Fruit fly (Drosophila melanogaster) whole organism, embryonic: ENCODE results near the gene Or9a.

Experiments
- Ada2b ChIP-seq: fragments of 200-800 bp; sonication (Bioruptor generic); IDR thresholded peaks from 2 replicates; pipeline ENCODE4 v1.3.6; 2022; ENCODE audit warnings: missing biosample characterization, missing genetic modification characterization
- Atf-2 ChIP-seq: fragments of 200-800 bp; sonication (Bioruptor generic); optimal IDR thresholded peaks from 2 replicates; lab custom pipeline; 2016; ENCODE audit warnings: missing biosample characterization, missing genetic modification characterization
- Awh ChIP-seq: fragments of 200-800 bp; sonication (Bioruptor generic); IDR thresholded peaks from 2 replicates; pipeline ENCODE4, ENCODE4 v1.3.6; 2022; ENCODE audit warnings: missing biosample characterization, missing genetic modification characterization
- CG1024 ChIP-seq: fragments of 200-800 bp; sonication (Bioruptor generic); IDR thresholded peaks from 2 replicates; pipeline ENCODE4 v1.3.6; 2022; ENCODE audit warnings: missing biosample characterization, missing genetic modification characterization
- CG10431 ChIP-seq: fragments of 200-800 bp; sonication (Bioruptor generic); optimal IDR thresholded peaks from 3 replicates; lab custom pipeline; 2018; ENCODE audit warnings: missing biosample characterization, mild to moderate bottlenecking, missing genetic modification characterization
- CG10462 ChIP-seq: fragments of 200-800 bp; sonication (Bioruptor generic); optimal IDR thresholded peaks from 2 replicates; lab custom pipeline; 2016; ENCODE audit warnings: missing biosample characterization, missing genetic modification characterization
- CG11398 ChIP-seq: fragments of 200-800 bp; sonication (Bioruptor generic); optimal IDR thresholded peaks from 2 replicates; lab custom pipeline; 2016; ENCODE audit warnings: missing biosample characterization, missing genetic modification characterization
- CG13894 ChIP-seq: fragments of 200-800 bp; sonication (Bioruptor generic); optimal IDR thresholded peaks from 3 replicates; lab custom pipeline; 2018; ENCODE audit warnings: missing biosample characterization, mild to moderate bottlenecking, missing genetic modification characterization, moderate library complexity
- CG14050 ChIP-seq: fragments of 200-800 bp; sonication (Bioruptor generic); IDR thresholded peaks from 3 replicates; pipeline ENCODE4 v1.3.6; 2022; ENCODE audit warnings: missing biosample characterization, missing genetic modification characterization
- CG1602 ChIP-seq: fragments of 200-800 bp; sonication (Bioruptor generic); optimal IDR thresholded peaks from 3 replicates; lab custom pipeline; 2016; ENCODE audit warnings: missing biosample characterization, missing genetic modification characterization
- CG1792 ChIP-seq: fragments of 200-800 bp; sonication (Bioruptor generic); optimal IDR thresholded peaks from 2 replicates; lab custom pipeline; 2016; ENCODE audit warnings: missing biosample characterization, missing genetic modification characterization
- CG18476 ChIP-seq: fragments of 200-800 bp; sonication (Bioruptor generic); optimal IDR thresholded peaks from 2 replicates; lab custom pipeline; 2016; ENCODE audit warnings: missing biosample characterization, mild to moderate bottlenecking, missing genetic modification characterization
- CG18599 ChIP-seq: fragments of 200-800 bp; sonication (Bioruptor generic); optimal IDR thresholded peaks from 3 replicates; lab custom pipeline; 2017; ENCODE audit warnings: missing biosample characterization, missing genetic modification characterization, mild to moderate bottlenecking, moderate library complexity, missing genetic modification reagents
- CG3281 ChIP-seq: fragments of 200-800 bp; sonication (Bioruptor generic); optimal IDR thresholded peaks from 3 replicates; lab custom pipeline; 2017; ENCODE audit warnings: missing biosample characterization, mild to moderate bottlenecking, missing genetic modification characterization
- CG33213 ChIP-seq: fragments of 200-800 bp; sonication (Bioruptor generic); optimal IDR thresholded peaks from 3 replicates; lab custom pipeline; 2016; ENCODE audit warnings: missing biosample characterization, missing genetic modification characterization
- CG3726 ChIP-seq: fragments of 200-800 bp; sonication (Bioruptor generic); IDR thresholded peaks from 3 replicates; pipeline ENCODE4, ENCODE4 v1.3.6; 2022; ENCODE audit warnings: missing biosample characterization, missing genetic modification characterization
- CG4707 ChIP-seq: fragments of 200-800 bp; sonication (Bioruptor generic); optimal IDR thresholded peaks from 2 replicates; lab custom pipeline; 2018; ENCODE audit warnings: missing biosample characterization, mild to moderate bottlenecking, missing genetic modification characterization, moderate library complexity
- CG6765 ChIP-seq: fragments of 200-800 bp; sonication (Bioruptor generic); optimal IDR thresholded peaks from 3 replicates; lab custom pipeline; 2017; ENCODE audit warnings: missing biosample characterization, mild to moderate bottlenecking, missing genetic modification characterization
- CG6791 ChIP-seq: fragments of 200-800 bp; sonication (Bioruptor generic); IDR thresholded peaks from 3 replicates; pipeline ENCODE4 v1.3.6; 2022; ENCODE audit warnings: missing biosample characterization, missing genetic modification characterization; ENCODE audit not compliant: partially characterized antibody
- Dfd ChIP-seq, 2 experiments: fragments of >200 bp; optimal IDR thresholded peaks; 2 replicates each; lab custom pipeline; 2017; ENCODE audit warnings: missing biosample characterization in 2 of 2, missing genetic modification characterization in 2 of 2
- Doc3 ChIP-seq: fragments of 200-800 bp; sonication (Bioruptor generic); IDR thresholded peaks from 3 replicates; pipeline ENCODE4 v1.3.6; 2022; ENCODE audit warnings: missing biosample characterization, missing genetic modification characterization; ENCODE audit not compliant: partially characterized antibody
- ERR ChIP-seq: fragments of 200-800 bp; sonication (Bioruptor generic); optimal IDR thresholded peaks from 2 replicates; lab custom pipeline; 2016; ENCODE audit warnings: missing biosample characterization, missing genetic modification characterization
- GATAe ChIP-seq: fragments of 200-800 bp; sonication (Bioruptor generic); conservative IDR thresholded peaks from 2 replicates; pipeline ENCODE4 v1.3.6; 2022; ENCODE audit warnings: missing biosample characterization, missing genetic modification characterization
- HLH3B ChIP-seq: fragments of 200-800 bp; sonication (Bioruptor generic); IDR thresholded peaks from 2 replicates; pipeline ENCODE4 v1.3.6; 2022; ENCODE audit warnings: missing biosample characterization, missing genetic modification characterization
- Hand ChIP-seq: fragments of 200-800 bp; sonication (Bioruptor generic); optimal IDR thresholded peaks from 2 replicates; lab custom pipeline; 2017; ENCODE audit warnings: mild to moderate bottlenecking, missing biosample characterization, missing genetic modification reagents, missing genetic modification characterization
- MTF-1 ChIP-seq: fragments of 200-800 bp; sonication (Bioruptor generic); optimal IDR thresholded peaks from 2 replicates; lab custom pipeline; 2018; ENCODE audit warnings: missing biosample characterization, mild to moderate bottlenecking, missing genetic modification characterization, borderline replicate concordance
- Meics ChIP-seq: fragments of 200-800 bp; sonication (Bioruptor generic); optimal IDR thresholded peaks from 2 replicates; lab custom pipeline; 2017; ENCODE audit warnings: missing biosample characterization, mild to moderate bottlenecking, missing genetic modification characterization
- Sin3A ChIP-seq: fragments of >200 bp; optimal IDR thresholded peaks from 2 replicates; lab custom pipeline; 2018
- aop ChIP-seq: fragments of 200-800 bp; sonication (Bioruptor generic); IDR thresholded peaks from 2 replicates; pipeline ENCODE4 v1.3.6; 2022; ENCODE audit warnings: missing biosample characterization, missing genetic modification characterization
- ase ChIP-seq: fragments of 200-800 bp; sonication (Bioruptor generic); IDR thresholded peaks from 3 replicates; pipeline ENCODE4 v1.3.6; 2022; ENCODE audit warnings: missing biosample characterization, missing genetic modification characterization
- btn ChIP-seq: fragments of 200-800 bp; sonication (Bioruptor generic); optimal IDR thresholded peaks from 2 replicates; lab custom pipeline; 2016; ENCODE audit warnings: missing biosample characterization, missing genetic modification characterization
- da ChIP-seq: fragments of 200-800 bp; sonication (Bioruptor generic); optimal IDR thresholded peaks from 2 replicates; lab custom pipeline; 2016; ENCODE audit warnings: missing biosample characterization, missing genetic modification characterization
- dysf ChIP-seq: fragments of 200-800 bp; sonication (Bioruptor generic); IDR thresholded peaks from 3 replicates; pipeline ENCODE4 v1.3.6; 2022; ENCODE audit warnings: missing biosample characterization, missing genetic modification characterization
- gsb ChIP-seq: fragments of 200-800 bp; sonication (Bioruptor generic); IDR thresholded peaks from 2 replicates; pipeline ENCODE4 v1.3.6; 2022; ENCODE audit warnings: missing biosample characterization, missing genetic modification characterization
- gt ChIP-seq: fragments of 200-800 bp; sonication (Bioruptor generic); IDR thresholded peaks from 2 replicates; pipeline ENCODE4 v1.3.6; 2022; ENCODE audit warnings: missing biosample characterization, missing genetic modification characterization
- hbn ChIP-seq: fragments of 200-800 bp; sonication (Bioruptor generic); IDR thresholded peaks from 2 replicates; pipeline ENCODE4 v1.3.6; 2022; ENCODE audit warnings: missing biosample characterization, missing genetic modification characterization; ENCODE audit not compliant: partially characterized antibody
- ken ChIP-seq: fragments of 200-800 bp; sonication (Bioruptor generic); IDR thresholded peaks from 3 replicates; pipeline ENCODE4 v1.3.6; 2022; ENCODE audit warnings: missing biosample characterization, missing genetic modification characterization
- lilli ChIP-seq: fragments of 200-800 bp; sonication (Bioruptor generic); optimal IDR thresholded peaks from 3 replicates; lab custom pipeline; 2016; ENCODE audit warnings: missing biosample characterization, missing genetic modification characterization
- luna ChIP-seq: fragments of 200-800 bp; sonication (Bioruptor generic); optimal IDR thresholded peaks from 2 replicates; lab custom pipeline; 2016; ENCODE audit warnings: missing biosample characterization, missing genetic modification characterization
- mam ChIP-seq: fragments of 200-800 bp; sonication (Bioruptor generic); optimal IDR thresholded peaks from 3 replicates; lab custom pipeline; 2016; ENCODE audit warnings: missing biosample characterization, missing genetic modification characterization
- pan ChIP-seq, 4 experiments: fragments of >200 bp in 3 of 4; fragments of 200-800 bp in 1 of 4; sonication (Bioruptor generic) in 1 of 4; optimal IDR thresholded peaks in 3 of 4; IDR thresholded peaks in 1 of 4; 2 replicates each; pipeline versions ENCODE4 v1.3.6 to Lab custom; 2017 to 2022; ENCODE audit warnings: missing biosample characterization in 2 of 4, missing genetic modification characterization in 2 of 4, mixed read lengths in 1 of 4
- ranshi ChIP-seq: fragments of 200-800 bp; sonication (Bioruptor generic); IDR thresholded peaks from 2 replicates; pipeline ENCODE4 v1.3.6; 2022; ENCODE audit warnings: missing biosample characterization, missing genetic modification characterization
- sim ChIP-seq: fragments of 200-800 bp; sonication (Bioruptor generic); IDR thresholded peaks from 2 replicates; pipeline ENCODE4 v1.3.6; 2022; ENCODE audit warnings: missing biosample characterization, missing genetic modification characterization
- slbo ChIP-seq: fragments of 200-800 bp; sonication (Bioruptor generic); IDR thresholded peaks from 2 replicates; pipeline ENCODE4 v1.3.6; 2022; ENCODE audit warnings: missing biosample characterization, missing genetic modification characterization
- slp2 ChIP-seq: fragments of 200-800 bp; sonication (Bioruptor generic); optimal IDR thresholded peaks from 2 replicates; lab custom pipeline; 2016; ENCODE audit warnings: missing biosample characterization, missing genetic modification characterization
- stwl ChIP-seq: fragments of 200-800 bp; sonication (Bioruptor generic); optimal IDR thresholded peaks from 3 replicates; lab custom pipeline; 2018; ENCODE audit warnings: missing biosample characterization, mild to moderate bottlenecking, missing genetic modification characterization, moderate library complexity
- tup ChIP-seq: fragments of 200-800 bp; sonication (Bioruptor generic); optimal IDR thresholded peaks from 2 replicates; lab custom pipeline; 2016; ENCODE audit warnings: missing biosample characterization, mild to moderate bottlenecking, missing genetic modification characterization, moderate library complexity
- wdn ChIP-seq: fragments of 200-800 bp; sonication (Bioruptor generic); IDR thresholded peaks from 2 replicates; pipeline ENCODE4 v1.3.6; 2022; ENCODE audit warnings: missing biosample characterization, missing genetic modification characterization
- wek ChIP-seq: fragments of 200-800 bp; sonication (Bioruptor generic); optimal IDR thresholded peaks from 3 replicates; lab custom pipeline; 2018; ENCODE audit warnings: missing biosample characterization, mild to moderate bottlenecking, missing genetic modification characterization, moderate library complexity
- zen ChIP-seq: fragments of 200-800 bp; sonication (Bioruptor generic); optimal IDR thresholded peaks from 3 replicates; lab custom pipeline; 2018; ENCODE audit warnings: missing biosample characterization, mild to moderate bottlenecking, missing genetic modification characterization, moderate library complexity

The Or9a gene

dm6 chrX:10460506-10461114, 1.1 kb upstream of the Or9a start, which contains the start of gene Neb-cGP (continued):
- TF ChIP-seq btn (no peak), CG13894 (tag; lab: Kevin White, UChicago) (peak; percentile 79), aop (GFP tag; lab: Robert Waterston, UW) (no peak), GATAe (GFP tag; lab: Robert Waterston, UW) (no peak), CG18599 (peak; percentile 75), CG6791 (GFP tag; lab: Robert Waterston, UW) (peak; percentile 94), gt (GFP tag; lab: Robert Waterston, UW) (no peak), zen (tag; lab: Kevin White, UChicago) (peak; percentile 49), wdn (GFP tag; lab: Robert Waterston, UW) (0 out of 2 replicates have a peak, but pooled peaks have one; percentile 25), CG1602 (GFP tag; lab: Kevin White, UChicago) (peak; percentile 46), Awh (no peak), CG33213 (GFP tag; lab: Kevin White, UChicago) (peak; percentile 66), CG3281 (peak; percentile 41), luna (no peak), wek (no peak), da (GFP tag; lab: Kevin White, UChicago) (no peak), gsb (GFP tag; lab: Robert Waterston, UW) (no peak), slp2 (GFP tag; lab: Kevin White, UChicago) (peak; percentile 2), Atf-2 (GFP tag; lab: Kevin White, UChicago) (no peak), lilli (GFP tag; lab: Kevin White, UChicago) (peak; percentile 77), hbn (peak; percentile 93), sim (GFP tag; lab: Robert Waterston, UW) (no peak), CG18476 (GFP tag; lab: Kevin White, UChicago) (no peak), Sin3A (lab: Kevin White, UChicago) (peak; percentile 31), ken (GFP tag; lab: Robert Waterston, UW) (peak; percentile 68; the same call in 2 of the 3 replicates), dysf (GFP tag; lab: Robert Waterston, UW) (peak; percentile 26; the same call in 2 of the 3 replicates), HLH3B (GFP tag; lab: Robert Waterston, UW) (peak; percentile 46; the same call in 1 of the 2 replicates), CG1792 (no peak), CG10431 (no peak), MTF-1 (GFP tag; lab: Kevin White, UChicago) (peak; percentile 36), stwl (tag; lab: Kevin White, UChicago) (peak; percentile 98), tup (GFP tag; lab: Kevin White, UChicago) (peak; percentile 25), ranshi (peak; percentile 44; the same call in 1 of the 2 replicates), CG3726 (GFP tag; lab: Robert Waterston, UW) (no peak), pan (optimal IDR thresholded peaks at IDR 0.05; lab: Kevin White, UChicago) (no peak), pan (GFP tag; optimal IDR thresholded peaks at IDR 0.05 in 1 of 2, IDR thresholded peaks at IDR 0.05 in 1 of 2) (no peak), CG14050 (no peak), ase (GFP tag; lab: Robert Waterston, UW) (no peak), CG4707 (no peak), slbo (GFP tag; lab: Robert Waterston, UW) (peak; percentile 82), ERR (GFP tag; lab: Kevin White, UChicago) (peak; percentile 49), CG1024 (GFP tag; lab: Robert Waterston, UW) (no peak), CG11398 (no peak), CG10462 (GFP tag; lab: Kevin White, UChicago) (peak; percentile 7), Meics (GFP tag; lab: Kevin White, UChicago) (peak; percentile 43), mam (GFP tag; lab: Kevin White, UChicago) (peak; percentile 80), Doc3 (GFP tag; lab: Robert Waterston, UW) (peak; percentile 70; the same call in 2 of the 3 replicates), Dfd (GFP tag; optimal IDR thresholded peaks at IDR 0.05; lab: Kevin White, UChicago) (no peak), Hand (no peak), Ada2b (peak; percentile 25; the same call in 1 of the 2 replicates), CG6765 (GFP tag; lab: Kevin White, UChicago) (no peak)
